Worm (Caenorhabditis elegans): Measurements from ENCODE around the gene srz-78.

DNA sequence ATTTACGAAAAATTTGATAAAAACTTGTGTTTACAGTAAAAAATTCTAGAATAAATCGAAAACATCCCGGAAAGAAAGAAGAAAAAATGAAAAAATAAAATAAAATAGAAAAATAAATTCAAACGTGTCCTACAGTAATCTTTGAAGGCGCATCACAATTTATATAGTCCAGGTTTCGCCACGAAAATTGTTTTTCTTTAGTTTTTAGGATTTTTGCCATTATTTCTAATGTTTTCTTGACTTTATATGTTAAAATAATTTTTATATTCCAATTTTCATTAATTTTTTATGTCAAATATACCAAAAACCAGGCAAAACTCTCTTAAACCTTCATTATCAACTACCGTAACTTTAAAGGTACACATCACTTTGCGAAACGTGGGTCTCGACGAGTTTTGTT, 26.0 kb downstream of the srz-78 start:
- no peak for TF ChIP-seq ceh-9 (tag; optimal IDR thresholded peaks at IDR 0.05)
- no peak for TF ChIP-seq dve-1 (tag; optimal IDR thresholded peaks at IDR 0.05)
- no peak for TF ChIP-seq ahr-1 (tag; optimal IDR thresholded peaks at IDR 0.05)

All from whole organism, late embryonic.